Worm (Caenorhabditis elegans): ENCODE results near the gene Y82E9BL.6.

Y82E9BL.6 gene

DNA sequence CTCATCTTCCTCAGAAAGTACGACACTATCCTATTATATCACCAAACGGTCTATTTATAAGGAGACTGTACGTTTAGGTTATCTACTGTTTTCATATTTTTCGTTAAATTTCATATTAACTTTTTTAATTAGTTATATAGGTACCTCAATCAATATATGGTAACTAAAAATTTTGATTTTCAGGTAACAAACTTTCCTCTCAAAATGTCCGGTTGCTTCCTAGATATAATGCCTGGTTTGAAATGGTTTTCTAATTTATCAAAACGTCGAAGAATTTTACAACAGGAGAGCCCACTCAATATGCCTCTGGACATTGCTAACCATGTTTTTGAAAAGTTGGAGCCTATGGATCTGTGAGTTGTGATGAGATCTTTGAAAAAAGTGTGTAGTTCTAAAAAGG is 48.0 kb downstream of the Y82E9BL.6 start, which contains the start of gene fbxa-28:
TSS of gene fbxa-28 (plus strand) at position 301 of the 400 bp plus-strand sequence.
- TF ChIP-seq mep-1 (tag; optimal IDR thresholded peaks at IDR 0.05) (no peak), flh-1 (GFP tag; optimal IDR thresholded peaks at IDR 0.05) (no peak), nhr-12 (tag; optimal IDR thresholded peaks at IDR 0.05) (no peak), sem-2 (GFP tag; optimal IDR thresholded peaks at IDR 0.05) (no peak), ces-1 (GFP tag; optimal IDR thresholded peaks at IDR 0.05) (no peak)

DNA sequence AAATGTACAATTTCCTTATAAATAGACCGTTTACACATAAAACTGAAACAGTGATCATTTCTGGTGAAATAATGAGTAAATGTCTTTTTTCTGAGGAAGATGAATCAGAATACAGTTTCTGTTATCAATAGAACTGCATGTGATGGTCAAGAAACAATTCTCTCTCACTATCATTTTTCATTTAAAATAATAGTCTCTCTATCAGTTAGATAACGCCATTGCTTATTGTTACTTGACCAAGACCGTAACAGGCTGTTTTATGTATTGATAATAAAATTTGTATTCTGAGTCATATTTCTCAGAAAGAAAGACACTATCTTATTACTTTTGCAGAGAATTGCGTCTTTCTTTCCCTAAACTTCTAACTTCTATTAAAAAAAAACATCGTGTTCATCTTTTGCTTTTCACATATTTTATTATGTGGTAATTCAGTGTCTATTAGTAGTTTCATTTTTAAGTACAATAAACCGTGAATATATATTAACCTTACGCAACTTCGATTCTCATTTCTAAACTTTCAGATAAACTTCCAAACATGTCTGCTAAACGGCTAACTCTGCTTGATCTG is 50.4 kb downstream of the Y82E9BL.6 start, which contains the start of gene fbxa-35:
TSS of gene fbxa-35 (plus strand) at position 518 of the 568 bp plus-strand sequence.
- TF ChIP-seq pha-4 (tag; optimal IDR thresholded peaks at IDR 0.05) = no peak
- no peak for TF ChIP-seq mls-2 (tag; optimal IDR thresholded peaks at IDR 0.05)
- TF ChIP-seq ceh-43 (GFP tag; optimal IDR thresholded peaks at IDR 0.05) = no peak
- TF ChIP-seq M03D4.4 (tag; optimal IDR thresholded peaks at IDR 0.05) = no peak
- TF ChIP-seq nhr-76 (tag; optimal IDR thresholded peaks at IDR 0.05) = no peak
- no peak for TF ChIP-seq lin-13 (tag; optimal IDR thresholded peaks at IDR 0.05)
- no peak for TF ChIP-seq nhr-12 (tag; optimal IDR thresholded peaks at IDR 0.05)
- TF ChIP-seq mab-5 (tag; optimal IDR thresholded peaks at IDR 0.05) = no peak
- no peak for TF ChIP-seq bed-3 (GFP tag; optimal IDR thresholded peaks at IDR 0.05)
- no peak for TF ChIP-seq unc-120 (tag; optimal IDR thresholded peaks at IDR 0.05; ENCODE audit: poor library complexity, severe bottlenecking)
- no peak for TF ChIP-seq sptf-1 (tag; optimal IDR thresholded peaks at IDR 0.05)
- TF ChIP-seq flh-1 (GFP tag; optimal IDR thresholded peaks at IDR 0.05) = no peak

All from whole organism, mixed stage, embryonic.